Fruit fly (Drosophila melanogaster) whole organism, embryonic: ENCODE data around the gene Acp76A.

Source experiments
- Ada2b ChIP-seq: fragments of 200-800 bp; sonication (Bioruptor generic); IDR thresholded peaks from 2 replicates; pipeline ENCODE4 v1.3.6; 2022; ENCODE audit warnings: missing biosample characterization, missing genetic modification characterization
- B-H2 ChIP-seq: fragments of 200-800 bp; sonication (Bioruptor generic); optimal IDR thresholded peaks from 2 replicates; lab custom pipeline; 2018; ENCODE audit warnings: missing biosample characterization, mild to moderate bottlenecking, missing genetic modification characterization
- CG10147 ChIP-seq: fragments of 200-800 bp; sonication (Bioruptor generic); optimal IDR thresholded peaks from 2 replicates; lab custom pipeline; 2019; ENCODE audit warnings: missing biosample characterization, mild to moderate bottlenecking, missing genetic modification characterization, moderate library complexity
- CG12104 ChIP-seq: fragments of 200-800 bp; sonication (Bioruptor generic); optimal IDR thresholded peaks from 3 replicates; lab custom pipeline; 2016; ENCODE audit warnings: missing biosample characterization, missing genetic modification characterization
- CG12659 ChIP-seq: fragments of 200-800 bp; sonication (Bioruptor generic); optimal IDR thresholded peaks from 3 replicates; lab custom pipeline; 2017; ENCODE audit warnings: mild to moderate bottlenecking, missing biosample characterization, missing genetic modification reagents, missing genetic modification characterization
- CG13287 ChIP-seq: fragments of 200-800 bp; sonication (Bioruptor generic); IDR thresholded peaks from 2 replicates; pipeline ENCODE4 v1.3.6; 2022; ENCODE audit warnings: missing biosample characterization, missing genetic modification characterization; ENCODE audit not compliant: partially characterized antibody
- CG13424 ChIP-seq: fragments of 200-800 bp; sonication (Bioruptor generic); optimal IDR thresholded peaks from 2 replicates; lab custom pipeline; 2019; ENCODE audit warnings: missing biosample characterization, mild to moderate bottlenecking, missing genetic modification characterization, moderate library complexity
- CG13624 ChIP-seq: fragments of 200-800 bp; sonication (Bioruptor generic); optimal IDR thresholded peaks from 2 replicates; lab custom pipeline; 2016; ENCODE audit warnings: missing biosample characterization, missing genetic modification characterization
- CG13894 ChIP-seq: fragments of 200-800 bp; sonication (Bioruptor generic); optimal IDR thresholded peaks from 3 replicates; lab custom pipeline; 2018; ENCODE audit warnings: missing biosample characterization, mild to moderate bottlenecking, missing genetic modification characterization, moderate library complexity
- CG14050 ChIP-seq: fragments of 200-800 bp; sonication (Bioruptor generic); IDR thresholded peaks from 3 replicates; pipeline ENCODE4 v1.3.6; 2022; ENCODE audit warnings: missing biosample characterization, missing genetic modification characterization
- CG15269 ChIP-seq: fragments of 200-800 bp; sonication (Bioruptor generic); optimal IDR thresholded peaks from 2 replicates; lab custom pipeline; 2018; ENCODE audit warnings: missing biosample characterization, mild to moderate bottlenecking, missing genetic modification characterization, moderate library complexity
- CG1647 ChIP-seq: fragments of 200-800 bp; sonication (Bioruptor generic); optimal IDR thresholded peaks from 3 replicates; lab custom pipeline; 2016; ENCODE audit warnings: missing biosample characterization, missing genetic modification characterization
- CG16813 ChIP-seq: fragments of 200-800 bp; sonication (Bioruptor generic); IDR thresholded peaks from 3 replicates; pipeline ENCODE4 v1.3.6; 2022; ENCODE audit warnings: missing biosample characterization, missing genetic modification characterization; ENCODE audit not compliant: partially characterized antibody
- CG18262 ChIP-seq: fragments of 200-800 bp; optimal IDR thresholded peaks from 3 replicates; lab custom pipeline; 2019; ENCODE audit warnings: missing biosample characterization, mild to moderate bottlenecking, missing genetic modification characterization, moderate library complexity
- CG3065 ChIP-seq: fragments of 200-800 bp; sonication (Bioruptor generic); optimal IDR thresholded peaks from 2 replicates; lab custom pipeline; 2016; ENCODE audit warnings: missing biosample characterization, missing genetic modification characterization
- CG32532 ChIP-seq: fragments of 200-800 bp; sonication (Bioruptor generic); IDR thresholded peaks from 2 replicates; pipeline ENCODE4 v1.3.6; 2022; ENCODE audit warnings: missing biosample characterization, missing genetic modification characterization
- CG33557 ChIP-seq: fragments of 200-800 bp; sonication (Bioruptor generic); optimal IDR thresholded peaks from 2 replicates; lab custom pipeline; 2019; ENCODE audit warnings: missing biosample characterization, mild to moderate bottlenecking, missing genetic modification characterization, moderate library complexity
- CG42726 ChIP-seq: fragments of 200-800 bp; sonication (Bioruptor generic); IDR thresholded peaks from 2 replicates; pipeline ENCODE4 v1.3.6; 2022; ENCODE audit warnings: missing biosample characterization, missing genetic modification characterization; ENCODE audit not compliant: partially characterized antibody
- CG4404 ChIP-seq: fragments of 200-800 bp; sonication (Bioruptor generic); IDR thresholded peaks from 2 replicates; pipeline ENCODE4 v1.3.6; 2022; ENCODE audit warnings: missing biosample characterization, missing genetic modification characterization
- CG5180 ChIP-seq: fragments of 200-800 bp; sonication (Bioruptor generic); optimal IDR thresholded peaks from 3 replicates; lab custom pipeline; 2017; ENCODE audit warnings: missing biosample characterization, missing genetic modification characterization, mild to moderate bottlenecking, moderate library complexity, missing genetic modification reagents
- CG6689 ChIP-seq: fragments of 200-800 bp; sonication (Bioruptor generic); IDR thresholded peaks from 2 replicates; pipeline ENCODE4 v1.3.6; 2022; ENCODE audit warnings: missing biosample characterization, missing genetic modification characterization
- CG7839 ChIP-seq: fragments of 200-800 bp; sonication (Bioruptor generic); optimal IDR thresholded peaks from 3 replicates; lab custom pipeline; 2018; ENCODE audit warnings: missing biosample characterization, mild to moderate bottlenecking, missing genetic modification characterization, moderate library complexity
- CG7928 ChIP-seq: fragments of 200-800 bp; sonication (Bioruptor generic); optimal IDR thresholded peaks from 2 replicates; lab custom pipeline; 2017; ENCODE audit warnings: missing biosample characterization, mild to moderate bottlenecking, missing genetic modification characterization
- CG7963 ChIP-seq: fragments of 200-800 bp; sonication (Bioruptor generic); IDR thresholded peaks from 3 replicates; pipeline ENCODE4 v1.3.6; 2022; ENCODE audit warnings: missing biosample characterization, missing genetic modification characterization; ENCODE audit not compliant: partially characterized antibody
- CG7987 ChIP-seq: fragments of 200-800 bp; sonication (Bioruptor generic); optimal IDR thresholded peaks from 2 replicates; lab custom pipeline; 2018; ENCODE audit warnings: missing biosample characterization, mild to moderate bottlenecking, missing genetic modification characterization, moderate library complexity
- CG8290 ChIP-seq, 3 experiments: fragments of 200-800 bp; sonication (Bioruptor generic); optimal IDR thresholded peaks; 2 replicates each; lab custom pipeline; 2016 to 2019; ENCODE audit warnings: missing biosample characterization in 3 of 3, missing genetic modification characterization in 3 of 3, mild to moderate bottlenecking in 2 of 3, moderate library complexity in 1 of 3
- CG8388 ChIP-seq: fragments of 200-800 bp; sonication (Bioruptor generic); optimal IDR thresholded peaks from 2 replicates; lab custom pipeline; 2019; ENCODE audit warnings: missing biosample characterization, mild to moderate bottlenecking, missing genetic modification characterization, moderate library complexity
- Camta ChIP-seq: fragments of 200-800 bp; sonication (Bioruptor generic); optimal IDR thresholded peaks from 2 replicates; lab custom pipeline; 2016; ENCODE audit warnings: missing biosample characterization, missing genetic modification characterization
- D19A ChIP-seq: fragments of 200-800 bp; optimal IDR thresholded peaks from 3 replicates; lab custom pipeline; 2019; ENCODE audit warnings: missing biosample characterization, mild to moderate bottlenecking, missing genetic modification characterization, moderate library complexity
- Dbx ChIP-seq: fragments of 200-800 bp; sonication (Bioruptor generic); IDR thresholded peaks from 3 replicates; pipeline ENCODE4 v1.3.6; 2022; ENCODE audit warnings: missing biosample characterization, missing genetic modification characterization
- Doc2 ChIP-seq: fragments of 200-800 bp; sonication (Bioruptor generic); IDR thresholded peaks from 2 replicates; pipeline ENCODE4 v1.3.6; 2022; ENCODE audit warnings: missing biosample characterization, missing genetic modification characterization
- Med ChIP-seq: fragments of 200-800 bp; sonication (Bioruptor generic); peaks from one replicate; lab custom pipeline; 2016; ENCODE audit warnings: missing biosample characterization, missing genetic modification characterization, mild to moderate bottlenecking, inconsistent platforms, moderate library complexity
- PHDP ChIP-seq: fragments of 200-800 bp; sonication (Bioruptor generic); optimal IDR thresholded peaks from 3 replicates; lab custom pipeline; 2018; ENCODE audit warnings: missing biosample characterization, mild to moderate bottlenecking, missing genetic modification characterization, moderate library complexity
- Xrp1 ChIP-seq: fragments of 200-800 bp; sonication (Bioruptor generic); IDR thresholded peaks from 2 replicates; pipeline ENCODE4 v1.3.6; 2022; ENCODE audit warnings: missing biosample characterization, missing genetic modification characterization
- bsh ChIP-seq, 2 experiments: fragments of 200-800 bp; sonication (Bioruptor generic); optimal IDR thresholded peaks; 2 replicates each; lab custom pipeline; 2017 to 2018; ENCODE audit warnings: mild to moderate bottlenecking in 2 of 2, missing biosample characterization in 2 of 2, missing genetic modification characterization in 2 of 2, moderate library complexity in 1 of 2
- ci ChIP-seq: fragments of 200-800 bp; sonication (Bioruptor generic); IDR thresholded peaks from 3 replicates; pipeline ENCODE4 v1.3.6; 2022; ENCODE audit warnings: missing biosample characterization, missing genetic modification characterization
- fd3F ChIP-seq: fragments of 200-800 bp; sonication (Bioruptor generic); optimal IDR thresholded peaks from 2 replicates; lab custom pipeline; 2018; ENCODE audit warnings: missing biosample characterization, mild to moderate bottlenecking, missing genetic modification characterization, moderate library complexity
- ftz-f1 ChIP-seq: fragments of 200-800 bp; sonication (Bioruptor generic); optimal IDR thresholded peaks from 2 replicates; lab custom pipeline; 2016; ENCODE audit warnings: missing biosample characterization, missing genetic modification characterization
- kni ChIP-seq: fragments of 200-800 bp; sonication (Bioruptor generic); optimal IDR thresholded peaks from 3 replicates; lab custom pipeline; 2017; ENCODE audit warnings: mild to moderate bottlenecking, missing biosample characterization, missing genetic modification reagents, missing genetic modification characterization
- luna ChIP-seq: fragments of 200-800 bp; sonication (Bioruptor generic); optimal IDR thresholded peaks from 2 replicates; lab custom pipeline; 2016; ENCODE audit warnings: missing biosample characterization, missing genetic modification characterization
- nmo ChIP-seq: fragments of 200-800 bp; sonication (Bioruptor generic); optimal IDR thresholded peaks from 2 replicates; lab custom pipeline; 2018; ENCODE audit warnings: missing biosample characterization, mild to moderate bottlenecking, missing genetic modification characterization, moderate library complexity
- run ChIP-seq: fragments of 200-800 bp; sonication (Bioruptor generic); optimal IDR thresholded peaks from 3 replicates; lab custom pipeline; 2018; ENCODE audit warnings: missing biosample characterization, mild to moderate bottlenecking, missing genetic modification characterization
- stc ChIP-seq: fragments of 200-800 bp; sonication (Bioruptor generic); IDR thresholded peaks from 2 replicates; pipeline ENCODE4 v1.3.6; 2022; ENCODE audit warnings: missing biosample characterization, missing genetic modification characterization
- tin ChIP-seq: fragments of 200-800 bp; sonication (Bioruptor generic); optimal IDR thresholded peaks from 3 replicates; lab custom pipeline; 2016; ENCODE audit warnings: missing biosample characterization, missing genetic modification characterization
- trh ChIP-seq: fragments of 200-800 bp; sonication (Bioruptor generic); optimal IDR thresholded peaks from 2 replicates; lab custom pipeline; 2016; ENCODE audit warnings: missing biosample characterization, missing genetic modification characterization
- tup ChIP-seq: fragments of 200-800 bp; sonication (Bioruptor generic); optimal IDR thresholded peaks from 2 replicates; lab custom pipeline; 2016; ENCODE audit warnings: missing biosample characterization, mild to moderate bottlenecking, missing genetic modification characterization, moderate library complexity
- unpg ChIP-seq: fragments of 200-800 bp; sonication (Bioruptor generic); optimal IDR thresholded peaks from 3 replicates; lab custom pipeline; 2018; ENCODE audit warnings: missing biosample characterization, mild to moderate bottlenecking, missing genetic modification characterization, moderate library complexity

Acp76A gene

dm6 chr3L:19087369-19088275 is 35.8 kb upstream of the Acp76A start (continued):
- TF ChIP-seq Med (GFP tag; lab: Kevin White, UChicago) (peak; percentile 81), stc (GFP tag; lab: Robert Waterston, UW) (0 out of 2 replicates have a peak, but pooled peaks have one; percentile 26), CG15269 (tag; lab: Kevin White, UChicago) (peak; percentile 38), bsh (GFP tag; optimal IDR thresholded peaks at IDR 0.05; lab: Kevin White, UChicago) (peak in 1 of 2 experiments; percentile 39), CG16813 (GFP tag; lab: Robert Waterston, UW) (no peak), CG4404 (GFP tag; lab: Robert Waterston, UW) (no peak), CG8388 (GFP tag; lab: Kevin White, UChicago) (peak; percentile 37), ci (GFP tag; lab: Robert Waterston, UW) (peak; percentile 27; the same call in 1 of the 3 replicates), CG7839 (tag; lab: Kevin White, UChicago) (peak; percentile 65), CG12104 (GFP tag; lab: Kevin White, UChicago) (no peak), Camta (GFP tag; lab: Kevin White, UChicago) (no peak), PHDP (tag; lab: Kevin White, UChicago) (peak; percentile 45), CG13424 (tag; lab: Kevin White, UChicago) (peak; percentile 29), CG7963 (GFP tag; lab: Robert Waterston, UW) (no peak), CG33557 (GFP tag; lab: Kevin White, UChicago) (no peak), Ada2b (GFP tag; lab: Robert Waterston, UW) (no peak; the same call in 1 of the 2 replicates), run (no peak), CG5180 (no peak), unpg (peak; percentile 40), CG14050 (no peak), CG13624 (GFP tag; lab: Kevin White, UChicago) (no peak), CG13894 (peak; percentile 88), tin (GFP tag; lab: Kevin White, UChicago) (no peak), CG1647 (GFP tag; lab: Kevin White, UChicago) (no peak), tup (GFP tag; lab: Kevin White, UChicago) (no peak), CG13287 (no peak), kni (GFP tag; lab: Kevin White, UChicago) (no peak), CG32532 (no peak; the same call in 1 of the 2 replicates), CG7987 (no peak), Doc2 (GFP tag; lab: Robert Waterston, UW) (no peak), ftz-f1 (GFP tag; lab: Kevin White, UChicago) (no peak), Dbx (0 out of 3 replicates have a peak, but pooled peaks have one; percentile 35), nmo (GFP tag; lab: Kevin White, UChicago) (peak; percentile 34), CG7928 (no peak), D19A (tag; lab: Kevin White, UChicago) (peak; percentile 16), CG3065 (GFP tag; lab: Kevin White, UChicago) (no peak), CG12659 (GFP tag; lab: Kevin White, UChicago) (peak; percentile 38), B-H2 (GFP tag; lab: Kevin White, UChicago) (no peak), trh (no peak), CG6689 (peak; percentile 25; the same call in 1 of the 2 replicates), CG42726 (GFP tag; lab: Robert Waterston, UW) (no peak), Xrp1 (GFP tag; lab: Robert Waterston, UW) (peak; percentile 28; the same call in 1 of the 2 replicates), CG8290 (GFP tag; optimal IDR thresholded peaks at IDR 0.05; lab: Kevin White, UChicago) (no peak), CG8290 (tag; optimal IDR thresholded peaks at IDR 0.05; lab: Kevin White, UChicago) (no peak), CG10147 (GFP tag; lab: Kevin White, UChicago) (peak; percentile 27), luna (GFP tag; lab: Kevin White, UChicago) (no peak), fd3F (peak; percentile 2), CG18262 (tag; lab: Kevin White, UChicago) (peak; percentile 55)
